Fruit fly (Drosophila melanogaster): ENCODE data around the gene vsg.

- TF ChIP-seq foxo (GFP tag; optimal IDR thresholded peaks at IDR 0.05) (no peak), usp (GFP tag; optimal IDR thresholded peaks at IDR 0.05) (no peak), psq (GFP tag; optimal IDR thresholded peaks at IDR 0.05) (no peak), sage (GFP tag; optimal IDR thresholded peaks at IDR 0.05) (no peak), h (GFP tag; optimal IDR thresholded peaks at IDR 0.05) (no peak), Dfd (GFP tag; optimal IDR thresholded peaks at IDR 0.05) (no peak), HLH106 (tag; optimal IDR thresholded peaks at IDR 0.05) (no peak), Abd-B (GFP tag; optimal IDR thresholded peaks at IDR 0.05) (no peak), lola (GFP tag; optimal IDR thresholded peaks at IDR 0.05) (no peak), woc (GFP tag; optimal IDR thresholded peaks at IDR 0.05) (no peak)
These were observed 16.6 kb upstream of the vsg start for dm6 chr3L:9697527-9697883.

Measured in whole organism, wandering third instar larva.